Worm (Caenorhabditis elegans): ENCODE results near the gene K05F1.6.

DNA sequence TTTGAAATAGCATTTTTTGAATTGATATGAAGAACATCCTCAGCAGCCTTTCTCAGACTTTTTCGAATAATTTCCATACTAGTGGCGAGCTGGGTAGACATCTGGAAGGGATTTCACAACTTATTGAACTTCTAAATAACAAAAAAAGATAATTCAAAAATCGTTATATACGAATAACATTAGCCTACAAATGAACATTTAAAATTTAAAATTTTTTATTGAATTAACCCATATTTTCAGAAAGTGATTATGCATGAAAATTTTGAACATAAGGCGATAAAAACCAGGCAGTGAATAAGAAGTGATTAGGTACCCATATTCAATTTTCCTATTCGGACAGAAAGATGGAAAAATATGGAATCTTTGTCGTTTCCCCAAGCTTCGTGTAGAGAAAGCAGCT is 46.2 kb downstream of the K05F1.6 start, which contains the start of gene ZK1248.11:
- no peak for TF ChIP-seq mep-1 (tag; optimal IDR thresholded peaks at IDR 0.05)
- no peak for TF ChIP-seq elt-1 (tag; optimal IDR thresholded peaks at IDR 0.05; ENCODE audit: borderline replicate concordance, insufficient read depth)
- TF ChIP-seq unc-62 (GFP tag; optimal IDR thresholded peaks at IDR 0.05): no peak
- TF ChIP-seq nhr-2 (tag; optimal IDR thresholded peaks at IDR 0.05): no peak
- no peak for TF ChIP-seq nhr-237 (tag; optimal IDR thresholded peaks at IDR 0.05)
- TF ChIP-seq nhr-76 (tag; optimal IDR thresholded peaks at IDR 0.05): no peak
- no peak for TF ChIP-seq ztf-11 (tag; optimal IDR thresholded peaks at IDR 0.05)
- TF ChIP-seq lsy-2 (tag; optimal IDR thresholded peaks at IDR 0.05): no peak
- TF ChIP-seq pha-4 (tag; optimal IDR thresholded peaks at IDR 0.05): no peak
- no peak for TF ChIP-seq ham-2 (GFP tag; optimal IDR thresholded peaks at IDR 0.05)
- no peak for TF ChIP-seq sptf-1 (tag; optimal IDR thresholded peaks at IDR 0.05)
- TF ChIP-seq snpc-4 (tag; optimal IDR thresholded peaks at IDR 0.05): no peak
- TF ChIP-seq mls-2 (tag; optimal IDR thresholded peaks at IDR 0.05): no peak
